Fruit fly (Drosophila melanogaster) whole organism, embryonic: ENCODE results near the gene Vinc.

Source experiments
- Antp ChIP-seq: fragments of 200-800 bp; sonication (Bioruptor generic); optimal IDR thresholded peaks from 3 replicates; lab custom pipeline; 2016; ENCODE audit warnings: missing biosample characterization, missing genetic modification characterization
- Atf3 ChIP-seq: fragments of 200-800 bp; sonication (Bioruptor generic); optimal IDR thresholded peaks from 3 replicates; lab custom pipeline; 2016; ENCODE audit warnings: missing biosample characterization, missing genetic modification characterization
- BEAF-32 ChIP-seq: fragments of 200-800 bp; sonication (Bioruptor generic); optimal IDR thresholded peaks from 3 replicates; lab custom pipeline; 2017; ENCODE audit warnings: missing biosample characterization, missing genetic modification characterization, mild to moderate bottlenecking, moderate library complexity, missing genetic modification reagents
- CG11504 ChIP-seq: fragments of 200-800 bp; sonication (Bioruptor generic); optimal IDR thresholded peaks from 3 replicates; lab custom pipeline; 2019; ENCODE audit warnings: missing biosample characterization, mild to moderate bottlenecking, missing genetic modification characterization, moderate library complexity
- CG11723 ChIP-seq: fragments of 200-800 bp; sonication (Bioruptor generic); optimal IDR thresholded peaks from 2 replicates; lab custom pipeline; 2017; ENCODE audit warnings: missing biosample characterization, mild to moderate bottlenecking, missing genetic modification characterization
- CG12659 ChIP-seq: fragments of 200-800 bp; sonication (Bioruptor generic); optimal IDR thresholded peaks from 3 replicates; lab custom pipeline; 2017; ENCODE audit warnings: mild to moderate bottlenecking, missing biosample characterization, missing genetic modification reagents, missing genetic modification characterization
- CG13123 ChIP-seq: fragments of 200-800 bp; sonication (Bioruptor generic); optimal IDR thresholded peaks from 2 replicates; lab custom pipeline; 2016; ENCODE audit warnings: missing biosample characterization, missing genetic modification characterization
- CG14667 ChIP-seq: fragments of 200-800 bp; sonication (Bioruptor generic); IDR thresholded peaks from 2 replicates; pipeline ENCODE4 v1.3.6; 2022; ENCODE audit warnings: missing biosample characterization, missing genetic modification characterization
- CG1647 ChIP-seq: fragments of 200-800 bp; sonication (Bioruptor generic); optimal IDR thresholded peaks from 3 replicates; lab custom pipeline; 2016; ENCODE audit warnings: missing biosample characterization, missing genetic modification characterization
- CG17912 ChIP-seq: fragments of 200-800 bp; sonication (Bioruptor generic); optimal IDR thresholded peaks from 2 replicates; lab custom pipeline; 2018; ENCODE audit warnings: missing biosample characterization, mild to moderate bottlenecking, missing genetic modification characterization
- CG18599 ChIP-seq: fragments of 200-800 bp; sonication (Bioruptor generic); optimal IDR thresholded peaks from 3 replicates; lab custom pipeline; 2017; ENCODE audit warnings: missing biosample characterization, missing genetic modification characterization, mild to moderate bottlenecking, moderate library complexity, missing genetic modification reagents
- CG31365 ChIP-seq: fragments of 200-800 bp; sonication (Bioruptor generic); optimal IDR thresholded peaks from 2 replicates; lab custom pipeline; 2018; ENCODE audit warnings: missing biosample characterization, mild to moderate bottlenecking, missing genetic modification characterization
- CG33213 ChIP-seq: fragments of 200-800 bp; sonication (Bioruptor generic); optimal IDR thresholded peaks from 3 replicates; lab custom pipeline; 2016; ENCODE audit warnings: missing biosample characterization, missing genetic modification characterization
- CG7556 ChIP-seq: fragments of 200-800 bp; sonication (Bioruptor generic); optimal IDR thresholded peaks from 2 replicates; lab custom pipeline; 2017; ENCODE audit warnings: missing biosample characterization, mild to moderate bottlenecking, missing genetic modification characterization
- D ChIP-seq, 2 experiments: fragments of 200-800 bp in 1 of 2; fragments of >200 bp in 1 of 2; sonication (Bioruptor generic) in 1 of 2; optimal IDR thresholded peaks; 2 replicates in 1 of 2; 3 replicates in 1 of 2; lab custom pipeline; 2017; ENCODE audit warnings: mild to moderate bottlenecking in 1 of 2, missing biosample characterization in 1 of 2, missing genetic modification characterization in 1 of 2, missing genetic modification reagents in 1 of 2
- D19A ChIP-seq: fragments of 200-800 bp; optimal IDR thresholded peaks from 3 replicates; lab custom pipeline; 2019; ENCODE audit warnings: missing biosample characterization, mild to moderate bottlenecking, missing genetic modification characterization, moderate library complexity
- Deaf1 ChIP-seq: fragments of 200-800 bp; optimal IDR thresholded peaks from 3 replicates; lab custom pipeline; 2019; ENCODE audit warnings: missing biosample characterization, mild to moderate bottlenecking, missing genetic modification characterization, moderate library complexity
- HHEX ChIP-seq: fragments of 200-800 bp; sonication (Bioruptor generic); optimal IDR thresholded peaks from 3 replicates; lab custom pipeline; 2017; ENCODE audit warnings: missing biosample characterization, mild to moderate bottlenecking, missing genetic modification characterization, missing genetic modification reagents
- HLH3B ChIP-seq: fragments of 200-800 bp; sonication (Bioruptor generic); IDR thresholded peaks from 2 replicates; pipeline ENCODE4 v1.3.6; 2022; ENCODE audit warnings: missing biosample characterization, missing genetic modification characterization
- Hr39 ChIP-seq: fragments of >200 bp; optimal IDR thresholded peaks from 2 replicates; lab custom pipeline; 2017
- MBD-R2 ChIP-seq: fragments of 200-800 bp; sonication (Bioruptor generic); IDR thresholded peaks from 2 replicates; pipeline ENCODE4 v1.3.6; 2022; ENCODE audit warnings: missing biosample characterization, missing genetic modification characterization
- Opbp ChIP-seq: fragments of 200-800 bp; sonication (Bioruptor generic); IDR thresholded peaks from 3 replicates; pipeline ENCODE4 v1.3.6; 2022; ENCODE audit warnings: missing biosample characterization, missing genetic modification characterization; ENCODE audit not compliant: partially characterized antibody
- Pdp1 ChIP-seq, 2 experiments: fragments of 200-800 bp; sonication (Bioruptor generic); optimal IDR thresholded peaks; 3 replicates each; lab custom pipeline; 2016; ENCODE audit warnings: missing biosample characterization in 2 of 2, missing genetic modification characterization in 2 of 2, mild to moderate bottlenecking in 1 of 2, moderate library complexity in 1 of 2
- Rx ChIP-seq: fragments of 200-800 bp; sonication (Bioruptor generic); IDR thresholded peaks from 2 replicates; pipeline ENCODE4 v1.3.6; 2022; ENCODE audit warnings: missing biosample characterization, missing genetic modification characterization
- Six4 ChIP-seq: fragments of 200-800 bp; sonication (Bioruptor generic); optimal IDR thresholded peaks from 2 replicates; lab custom pipeline; 2016; ENCODE audit warnings: missing biosample characterization, missing genetic modification characterization
- Sry-δ ChIP-seq: fragments of 200-800 bp; sonication (Bioruptor generic); optimal IDR thresholded peaks from 2 replicates; lab custom pipeline; 2016; ENCODE audit warnings: missing biosample characterization, missing genetic modification characterization
- Tbp ChIP-seq: fragments of >200 bp; optimal IDR thresholded peaks from 2 replicates; lab custom pipeline; 2018; ENCODE audit warnings: missing biosample characterization, missing genetic modification characterization
- ase ChIP-seq: fragments of 200-800 bp; sonication (Bioruptor generic); IDR thresholded peaks from 3 replicates; pipeline ENCODE4 v1.3.6; 2022; ENCODE audit warnings: missing biosample characterization, missing genetic modification characterization
- az2 ChIP-seq: fragments of 200-800 bp; sonication (Bioruptor generic); optimal IDR thresholded peaks from 3 replicates; lab custom pipeline; 2016; ENCODE audit warnings: missing biosample characterization, missing genetic modification characterization
- crol ChIP-seq: fragments of 200-800 bp; sonication (Bioruptor generic); IDR thresholded peaks from 2 replicates; pipeline ENCODE4 v1.3.6; 2022; ENCODE audit warnings: missing biosample characterization, missing genetic modification characterization
- crp ChIP-seq, 2 experiments: fragments of 200-800 bp; sonication (Bioruptor generic); optimal IDR thresholded peaks; 2 replicates in 1 of 2; 3 replicates in 1 of 2; lab custom pipeline; 2017; ENCODE audit warnings: missing biosample characterization in 2 of 2, missing genetic modification characterization in 2 of 2, mild to moderate bottlenecking in 1 of 2, moderate library complexity in 1 of 2
- gce ChIP-seq: fragments of 200-800 bp; sonication (Bioruptor generic); IDR thresholded peaks from 3 replicates; pipeline ENCODE4 v1.3.6; 2022; ENCODE audit warnings: missing biosample characterization, missing genetic modification characterization
- gsb ChIP-seq: fragments of 200-800 bp; sonication (Bioruptor generic); IDR thresholded peaks from 2 replicates; pipeline ENCODE4 v1.3.6; 2022; ENCODE audit warnings: missing biosample characterization, missing genetic modification characterization
- knrl ChIP-seq: fragments of 200-800 bp; sonication (Bioruptor generic); IDR thresholded peaks from 3 replicates; pipeline ENCODE4 v1.3.6; 2022; ENCODE audit warnings: missing biosample characterization, missing genetic modification characterization; ENCODE audit not compliant: partially characterized antibody
- lilli ChIP-seq: fragments of 200-800 bp; sonication (Bioruptor generic); optimal IDR thresholded peaks from 3 replicates; lab custom pipeline; 2016; ENCODE audit warnings: missing biosample characterization, missing genetic modification characterization
- mam ChIP-seq: fragments of 200-800 bp; sonication (Bioruptor generic); optimal IDR thresholded peaks from 3 replicates; lab custom pipeline; 2016; ENCODE audit warnings: missing biosample characterization, missing genetic modification characterization
- mld ChIP-seq: fragments of 200-800 bp; sonication (Bioruptor generic); IDR thresholded peaks from 3 replicates; pipeline ENCODE4 v1.3.6; 2022; ENCODE audit warnings: missing biosample characterization, missing genetic modification characterization; ENCODE audit not compliant: partially characterized antibody
- prd ChIP-seq, 3 experiments: fragments of >200 bp in 2 of 3; fragments of 200-800 bp in 1 of 3; sonication (Bioruptor generic) in 1 of 3; optimal IDR thresholded peaks in 2 of 3; IDR thresholded peaks in 1 of 3; 2 replicates in 2 of 3; 3 replicates in 1 of 3; pipeline versions ENCODE4 v1.3.6 to Lab custom; 2017 to 2022; ENCODE audit warnings: missing biosample characterization in 1 of 3, missing genetic modification characterization in 1 of 3
- rib ChIP-seq: fragments of 200-800 bp; sonication (Bioruptor generic); IDR thresholded peaks from 2 replicates; pipeline ENCODE4 v1.3.6; 2022; ENCODE audit warnings: missing biosample characterization, missing genetic modification characterization
- sima ChIP-seq: fragments of 200-800 bp; sonication (Bioruptor generic); optimal IDR thresholded peaks from 2 replicates; lab custom pipeline; 2016; ENCODE audit warnings: missing biosample characterization, missing genetic modification characterization
- slou ChIP-seq: fragments of 200-800 bp; sonication (Bioruptor generic); optimal IDR thresholded peaks from 3 replicates; lab custom pipeline; 2016; ENCODE audit warnings: missing biosample characterization, missing genetic modification characterization
- stc ChIP-seq: fragments of 200-800 bp; sonication (Bioruptor generic); IDR thresholded peaks from 2 replicates; pipeline ENCODE4 v1.3.6; 2022; ENCODE audit warnings: missing biosample characterization, missing genetic modification characterization
- tin ChIP-seq: fragments of 200-800 bp; sonication (Bioruptor generic); optimal IDR thresholded peaks from 3 replicates; lab custom pipeline; 2016; ENCODE audit warnings: missing biosample characterization, missing genetic modification characterization
- trh ChIP-seq: fragments of 200-800 bp; sonication (Bioruptor generic); optimal IDR thresholded peaks from 2 replicates; lab custom pipeline; 2016; ENCODE audit warnings: missing biosample characterization, missing genetic modification characterization
- tup ChIP-seq: fragments of 200-800 bp; sonication (Bioruptor generic); optimal IDR thresholded peaks from 2 replicates; lab custom pipeline; 2016; ENCODE audit warnings: missing biosample characterization, mild to moderate bottlenecking, missing genetic modification characterization, moderate library complexity
- vvl ChIP-seq: fragments of 200-800 bp; sonication (Bioruptor generic); IDR thresholded peaks from 2 replicates; pipeline ENCODE4 v1.3.6; 2022; ENCODE audit warnings: missing biosample characterization, missing genetic modification characterization
- wdn ChIP-seq: fragments of 200-800 bp; sonication (Bioruptor generic); IDR thresholded peaks from 2 replicates; pipeline ENCODE4 v1.3.6; 2022; ENCODE audit warnings: missing biosample characterization, missing genetic modification characterization
- yki ChIP-seq: fragments of >200 bp; optimal IDR thresholded peaks from 3 replicates; lab custom pipeline; 2018
- zen2 ChIP-seq: fragments of 200-800 bp; sonication (Bioruptor generic); IDR thresholded peaks from 3 replicates; pipeline ENCODE4 v1.3.6; 2022; ENCODE audit warnings: missing biosample characterization, missing genetic modification characterization; ENCODE audit not compliant: partially characterized antibody

The Vinc gene

dm6 chrX:2222181-2222790 is at the start of gene Vinc (continued):
- TF ChIP-seq MBD-R2 (peak; percentile 64; the same call in 1 of the 2 replicates), crol (peak; percentile 12; the same call in 1 of the 2 replicates), D (optimal IDR thresholded peaks at IDR 0.05; lab: Kevin White, UChicago) (no peak), D (GFP tag; optimal IDR thresholded peaks at IDR 0.05; lab: Kevin White, UChicago) (peak; percentile 82), yki (no peak), sima (GFP tag; lab: Kevin White, UChicago) (peak; percentile 3), az2 (GFP tag; lab: Kevin White, UChicago) (peak; percentile 62), zen2 (GFP tag; lab: Robert Waterston, UW) (peak; percentile 41; the same call in 1 of the 3 replicates), trh (GFP tag; lab: Kevin White, UChicago) (peak; percentile 24), slou (GFP tag; lab: Kevin White, UChicago) (peak; percentile 86), CG1647 (peak; percentile 70), stc (GFP tag; lab: Robert Waterston, UW) (peak; percentile 83), D19A (tag; lab: Kevin White, UChicago) (peak; percentile 85), Atf3 (GFP tag; lab: Kevin White, UChicago) (peak; percentile 68), CG13123 (GFP tag; lab: Kevin White, UChicago) (peak; percentile 49), tup (peak; percentile 83), mld (GFP tag; lab: Robert Waterston, UW) (no peak), HLH3B (GFP tag; lab: Robert Waterston, UW) (peak; percentile 78), Hr39 (lab: Kevin White, UChicago) (no peak), rib (GFP tag; lab: Robert Waterston, UW) (peak; percentile 63; the same call in 1 of the 2 replicates), gsb (GFP tag; lab: Robert Waterston, UW) (peak; percentile 78), CG11504 (tag; lab: Kevin White, UChicago) (peak; percentile 90), CG31365 (tag; lab: Kevin White, UChicago) (peak; percentile 62), gce (GFP tag; lab: Robert Waterston, UW) (peak; percentile 57; the same call in 1 of the 3 replicates), wdn (GFP tag; lab: Robert Waterston, UW) (peak; percentile 69; the same call in 1 of the 2 replicates), tin (GFP tag; lab: Kevin White, UChicago) (peak; percentile 85), CG7556 (GFP tag; lab: Kevin White, UChicago) (peak; percentile 83), Sry-δ (peak; percentile 55), BEAF-32 (GFP tag; lab: Kevin White, UChicago) (peak; percentile 58), HHEX (GFP tag; lab: Kevin White, UChicago) (peak; percentile 90), Pdp1 (GFP tag; optimal IDR thresholded peaks at IDR 0.05; lab: Kevin White, UChicago) (peak; percentile 77 to 90), CG11723 (peak; percentile 55), vvl (GFP tag; lab: Robert Waterston, UW) (peak; percentile 80), Rx (GFP tag; lab: Robert Waterston, UW) (peak; percentile 73), Tbp (GFP tag; lab: Kevin White, UChicago) (no peak), crp (GFP tag; optimal IDR thresholded peaks at IDR 0.05; lab: Kevin White, UChicago) (peak in 1 of 2 experiments; percentile 1), Opbp (peak; percentile 40; the same call in 2 of the 3 replicates), CG14667 (GFP tag; lab: Robert Waterston, UW) (peak; percentile 74), knrl (peak; percentile 43; the same call in 1 of the 3 replicates), mam (GFP tag; lab: Kevin White, UChicago) (peak; percentile 93), lilli (GFP tag; lab: Kevin White, UChicago) (peak; percentile 81), CG17912 (GFP tag; lab: Kevin White, UChicago) (peak; percentile 56), CG18599 (GFP tag; lab: Kevin White, UChicago) (peak; percentile 96), CG33213 (GFP tag; lab: Kevin White, UChicago) (peak; percentile 68), Six4 (peak; percentile 81), Deaf1 (tag; lab: Kevin White, UChicago) (peak; percentile 79), ase (GFP tag; lab: Robert Waterston, UW) (0 out of 3 replicates have a peak, but pooled peaks have one; percentile 55), CG12659 (GFP tag; lab: Kevin White, UChicago) (peak; percentile 82), Antp (GFP tag; lab: Kevin White, UChicago) (peak; percentile 91), prd (optimal IDR thresholded peaks at IDR 0.05; lab: Kevin White, UChicago) (no peak), prd (GFP tag; IDR thresholded peaks at IDR 0.05; lab: Robert Waterston, UW) (peak; percentile 79)
